Worm (Caenorhabditis elegans) whole organism, mixed stage, embryonic: Measurements from ENCODE around the gene D1079.1.

Source experiments
- M03D4.4 ChIP-seq: sonication (generic microtip); optimal IDR thresholded peaks from 2 replicates; lab custom pipeline; 2017; ENCODE audit warnings: mild to moderate bottlenecking, missing genetic modification characterization, missing compliant biosample characterization
- bed-3 ChIP-seq: fragments of 200-800 bp; sonication (Bioruptor generic); optimal IDR thresholded peaks from 3 replicates; lab custom pipeline; 2018; ENCODE audit warnings: mild to moderate bottlenecking, missing genetic modification characterization, moderate library complexity, missing compliant biosample characterization
- blmp-1 ChIP-seq: fragments of 150-350 bp; optimal IDR thresholded peaks from 2 replicates; lab custom pipeline; 2014; ENCODE audit warnings: missing biosample characterization, missing genetic modification characterization
- ceh-39 ChIP-seq: fragments of 150-350 bp; optimal IDR thresholded peaks from 2 replicates; lab custom pipeline; 2014; ENCODE audit warnings: missing biosample characterization, missing genetic modification characterization
- ceh-43 ChIP-seq: fragments of 200-800 bp; sonication (Bioruptor generic); optimal IDR thresholded peaks from 2 replicates; lab custom pipeline; 2018; ENCODE audit warnings: mild to moderate bottlenecking, missing genetic modification characterization, moderate library complexity, missing compliant biosample characterization
- ceh-83 ChIP-seq: fragments of 200-800 bp; sonication (Bioruptor generic); optimal IDR thresholded peaks from 2 replicates; lab custom pipeline; 2018; ENCODE audit warnings: mild to moderate bottlenecking, missing genetic modification characterization, missing compliant biosample characterization
- ces-1 ChIP-seq: fragments of 150-350 bp; optimal IDR thresholded peaks from 2 replicates; lab custom pipeline; 2014; ENCODE audit warnings: missing biosample characterization, missing genetic modification reagents, missing genetic modification characterization
- cnd-1 ChIP-seq: fragments of 200-800 bp; sonication (Bioruptor generic); optimal IDR thresholded peaks from 2 replicates; lab custom pipeline; 2018; ENCODE audit warnings: mild to moderate bottlenecking, missing genetic modification characterization, missing compliant biosample characterization
- drap-1 ChIP-seq: fragments of 200-800 bp; sonication (Bioruptor generic); optimal IDR thresholded peaks from 3 replicates; lab custom pipeline; 2018; ENCODE audit warnings: mild to moderate bottlenecking, missing genetic modification characterization, missing compliant biosample characterization
- elt-1 ChIP-seq: sonication (generic microtip); optimal IDR thresholded peaks from 2 replicates; lab custom pipeline; 2017; ENCODE audit warnings: missing genetic modification characterization, mild to moderate bottlenecking, missing compliant biosample characterization, antibody characterized with exemption, moderate library complexity, borderline replicate concordance; ENCODE audit not compliant: insufficient read depth
- elt-3 ChIP-seq: fragments of 150-350 bp; optimal IDR thresholded peaks from 2 replicates; lab custom pipeline; 2014; ENCODE audit warnings: missing biosample characterization, missing genetic modification characterization
- flh-1 ChIP-seq: fragments of 200-800 bp; sonication (Bioruptor generic); optimal IDR thresholded peaks from 2 replicates; lab custom pipeline; 2018; ENCODE audit warnings: mild to moderate bottlenecking, missing genetic modification characterization, moderate library complexity, missing compliant biosample characterization
- ham-2 ChIP-seq: fragments of 200-800 bp; sonication (Bioruptor generic); optimal IDR thresholded peaks from 2 replicates; lab custom pipeline; 2018; ENCODE audit warnings: mild to moderate bottlenecking, missing genetic modification characterization, missing compliant biosample characterization
- hlh-1 ChIP-seq: fragments of 150-350 bp; optimal IDR thresholded peaks from 2 replicates; lab custom pipeline; 2014; ENCODE audit warnings: missing biosample characterization, missing genetic modification reagents, missing genetic modification characterization
- lin-13 ChIP-seq: fragments of 150-350 bp; optimal IDR thresholded peaks from 2 replicates; lab custom pipeline; 2014; ENCODE audit warnings: missing biosample characterization, missing genetic modification characterization
- lin-32 ChIP-seq: fragments of 200-800 bp; sonication (Bioruptor generic); optimal IDR thresholded peaks from 2 replicates; lab custom pipeline; 2018; ENCODE audit warnings: mild to moderate bottlenecking, missing genetic modification characterization, missing compliant biosample characterization
- lsy-2 ChIP-seq: fragments of 150-350 bp; optimal IDR thresholded peaks from 2 replicates; lab custom pipeline; 2014; ENCODE audit warnings: missing biosample characterization, missing genetic modification characterization
- mab-5 ChIP-seq: fragments of 150-350 bp; optimal IDR thresholded peaks from 2 replicates; lab custom pipeline; 2014; ENCODE audit warnings: missing biosample characterization, missing genetic modification characterization
- mep-1 ChIP-seq: fragments of 150-350 bp; optimal IDR thresholded peaks from 2 replicates; lab custom pipeline; 2017; ENCODE audit warnings: missing biosample characterization, missing genetic modification reagents, missing genetic modification characterization, inconsistent platforms
- mls-2 ChIP-seq: sonication (generic microtip); optimal IDR thresholded peaks from 2 replicates; lab custom pipeline; 2016; ENCODE audit warnings: mild to moderate bottlenecking, missing genetic modification characterization, moderate library complexity, missing compliant biosample characterization
- nhr-12 ChIP-seq: fragments of 150-350 bp; optimal IDR thresholded peaks from 2 replicates; lab custom pipeline; 2014; ENCODE audit warnings: missing biosample characterization, missing genetic modification characterization
- nhr-2 ChIP-seq: fragments of 150-350 bp; optimal IDR thresholded peaks from 2 replicates; lab custom pipeline; 2014; ENCODE audit warnings: missing biosample characterization, missing genetic modification characterization
- nhr-237 ChIP-seq: fragments of 150-350 bp; optimal IDR thresholded peaks from 2 replicates; lab custom pipeline; 2014; ENCODE audit warnings: missing biosample characterization, missing genetic modification characterization
- nhr-28 ChIP-seq: fragments of 150-350 bp; optimal IDR thresholded peaks from 2 replicates; lab custom pipeline; 2014; ENCODE audit warnings: missing biosample characterization, missing genetic modification characterization
- nhr-76 ChIP-seq: sonication (generic microtip); optimal IDR thresholded peaks from 2 replicates; lab custom pipeline; 2017; ENCODE audit warnings: missing biosample characterization, missing genetic modification characterization
- pha-4 ChIP-seq: fragments of 150-350 bp; optimal IDR thresholded peaks from 2 replicates; lab custom pipeline; 2018; ENCODE audit warnings: missing biosample characterization, missing genetic modification reagents, missing genetic modification characterization
- sem-2 ChIP-seq: fragments of 200-800 bp; sonication (Bioruptor generic); optimal IDR thresholded peaks from 2 replicates; lab custom pipeline; 2018; ENCODE audit warnings: mild to moderate bottlenecking, missing genetic modification characterization, missing compliant biosample characterization
- snpc-4 ChIP-seq: fragments of 150-350 bp; optimal IDR thresholded peaks from 2 replicates; lab custom pipeline; 2014; ENCODE audit warnings: missing biosample characterization, missing genetic modification characterization
- sptf-1 ChIP-seq: sonication (generic microtip); optimal IDR thresholded peaks from 2 replicates; lab custom pipeline; 2017; ENCODE audit warnings: mild to moderate bottlenecking, missing genetic modification characterization, moderate library complexity, missing compliant biosample characterization
- tbx-8 ChIP-seq: fragments of 200-800 bp; sonication (Bioruptor generic); optimal IDR thresholded peaks from 2 replicates; lab custom pipeline; 2018; ENCODE audit warnings: mild to moderate bottlenecking, missing genetic modification characterization, moderate library complexity, missing compliant biosample characterization
- unc-120 ChIP-seq: sonication (generic microtip); optimal IDR thresholded peaks from 2 replicates; lab custom pipeline; 2017; ENCODE audit warnings: missing genetic modification characterization, missing compliant biosample characterization; ENCODE audit not compliant: poor library complexity, severe bottlenecking
- unc-39 ChIP-seq: fragments of 150-350 bp; optimal IDR thresholded peaks from 2 replicates; lab custom pipeline; 2014; ENCODE audit warnings: missing biosample characterization, missing genetic modification characterization
- unc-62 ChIP-seq: fragments of 150-350 bp; optimal IDR thresholded peaks from 2 replicates; lab custom pipeline; 2014; ENCODE audit warnings: missing biosample characterization, missing genetic modification reagents, missing genetic modification characterization
- zip-8 ChIP-seq: fragments of 150-350 bp; optimal IDR thresholded peaks from 2 replicates; lab custom pipeline; 2014; ENCODE audit warnings: missing biosample characterization, missing genetic modification characterization
- ztf-11 ChIP-seq: fragments of 150-350 bp; optimal IDR thresholded peaks from 2 replicates; lab custom pipeline; 2014; ENCODE audit warnings: missing biosample characterization, missing genetic modification characterization

Gene D1079.1

DNA sequence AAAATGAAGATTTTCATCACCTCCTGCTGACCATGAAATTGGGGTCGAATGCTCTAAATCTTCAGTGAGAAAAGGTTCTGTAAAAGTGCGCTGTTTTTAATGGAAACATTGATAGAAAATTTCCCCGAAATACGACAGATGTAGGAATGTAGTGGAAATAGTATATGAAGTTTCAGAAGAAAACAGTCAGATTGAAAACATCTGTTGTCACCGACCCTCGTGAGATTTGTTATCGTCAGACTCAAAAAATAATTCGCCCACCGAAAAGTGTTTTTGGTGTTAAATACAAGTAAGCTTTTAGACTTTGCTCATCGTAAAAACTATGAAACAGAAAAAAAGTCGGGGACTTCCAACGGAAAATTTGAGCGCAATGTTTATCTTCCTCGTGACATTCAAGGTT, 38.1 kb upstream of the D1079.1 start, which contains the start of gene F14H12.8:
Gene F14H12.8 (minus strand): TSS at position 101 of the 400 bp plus-strand sequence.
- TF ChIP-seq ceh-39 (no peak), elt-3 (tag; lab: Kevin White, UChicago) (no peak), nhr-76 (tag; lab: Kevin White, UChicago) (no peak), blmp-1 (tag; lab: Kevin White, UChicago) (no peak), hlh-1 (tag; lab: Kevin White, UChicago) (no peak), nhr-2 (tag; lab: Kevin White, UChicago) (no peak), ceh-43 (no peak), mab-5 (tag; lab: Kevin White, UChicago) (no peak), ceh-83 (GFP tag; lab: Kevin White, UChicago) (no peak), mep-1 (tag; lab: Kevin White, UChicago) (no peak), lin-32 (GFP tag; lab: Kevin White, UChicago) (no peak), unc-120 (tag; lab: Kevin White, UChicago) (no peak), nhr-12 (tag; lab: Kevin White, UChicago) (no peak), lin-13 (tag; lab: Kevin White, UChicago) (no peak), flh-1 (GFP tag; lab: Kevin White, UChicago) (no peak), tbx-8 (GFP tag; lab: Kevin White, UChicago) (no peak), snpc-4 (no peak)

DNA sequence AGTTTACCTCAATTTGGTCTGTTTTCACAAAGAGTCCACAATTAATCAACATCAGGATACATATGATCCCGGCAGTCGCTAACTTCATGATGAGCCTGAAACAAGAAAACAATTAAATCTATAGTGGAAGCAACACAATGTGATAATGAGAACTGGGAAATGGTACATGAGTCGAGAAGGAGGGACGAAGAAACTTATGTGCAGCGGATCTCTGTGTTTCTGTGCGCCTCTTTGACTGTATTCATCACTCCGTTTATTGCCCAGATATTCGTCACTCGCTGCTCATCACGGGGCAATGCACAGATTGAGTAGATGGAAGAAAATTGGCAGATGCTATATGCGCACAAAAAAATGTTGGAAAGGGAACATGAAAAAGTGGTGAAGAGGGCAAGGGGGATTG, 36.7 kb upstream of the D1079.1 start, which contains the start of gene R160.3:
Gene R160.3 (minus strand): TSS at position 101 of the 400 bp plus-strand sequence.
- TF ChIP-seq flh-1 (GFP tag; lab: Kevin White, UChicago): no peak
- TF ChIP-seq nhr-28: no peak
- no peak for TF ChIP-seq sptf-1
- no peak for TF ChIP-seq tbx-8 (GFP tag; lab: Kevin White, UChicago)
- TF ChIP-seq pha-4 (tag; lab: Kevin White, UChicago): no peak
- no peak for TF ChIP-seq mep-1 (tag; lab: Kevin White, UChicago)
- no peak for TF ChIP-seq mab-5 (tag; lab: Kevin White, UChicago)
- TF ChIP-seq ham-2 (GFP tag; lab: Kevin White, UChicago): no peak

DNA sequence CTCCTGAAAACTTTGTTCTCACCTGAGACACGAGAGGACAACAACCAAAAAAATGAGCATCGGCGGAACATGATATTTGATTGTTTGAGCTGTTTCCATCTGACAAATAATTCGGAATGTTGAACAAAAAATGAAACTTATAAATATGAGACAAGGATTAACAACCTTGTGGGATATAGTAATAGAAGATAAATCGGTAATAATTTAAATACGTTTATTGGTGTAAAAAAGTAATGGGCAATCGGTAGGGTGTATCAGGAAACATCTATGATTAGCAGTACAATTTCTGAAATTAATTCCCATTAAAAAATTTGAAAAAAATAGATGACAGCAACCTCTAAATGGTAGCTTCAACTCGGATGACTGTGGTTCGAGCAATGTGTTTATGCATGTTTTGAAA, 35.5 kb upstream of the D1079.1 start, which contains the start of gene R160.10:
Gene R160.10 (minus strand): TSS at position 101 of the 400 bp plus-strand sequence.
- TF ChIP-seq elt-3 (tag; lab: Kevin White, UChicago) (no peak), ceh-39 (no peak), nhr-28 (no peak), M03D4.4 (no peak), unc-39 (tag; lab: Kevin White, UChicago) (no peak), nhr-237 (tag; lab: Kevin White, UChicago) (no peak), pha-4 (tag; lab: Kevin White, UChicago) (no peak), nhr-76 (tag; lab: Kevin White, UChicago) (no peak), nhr-12 (tag; lab: Kevin White, UChicago) (no peak), lin-13 (tag; lab: Kevin White, UChicago) (no peak), tbx-8 (GFP tag; lab: Kevin White, UChicago) (no peak), ceh-43 (no peak), drap-1 (GFP tag; lab: Kevin White, UChicago) (no peak), unc-62 (GFP tag; lab: Kevin White, UChicago) (no peak), lsy-2 (tag; lab: Kevin White, UChicago) (no peak), lin-32 (GFP tag; lab: Kevin White, UChicago) (no peak), zip-8 (no peak), sem-2 (GFP tag; lab: Kevin White, UChicago) (no peak)
- TF ChIP-seq, all 35 proteins: peak for 0

DNA sequence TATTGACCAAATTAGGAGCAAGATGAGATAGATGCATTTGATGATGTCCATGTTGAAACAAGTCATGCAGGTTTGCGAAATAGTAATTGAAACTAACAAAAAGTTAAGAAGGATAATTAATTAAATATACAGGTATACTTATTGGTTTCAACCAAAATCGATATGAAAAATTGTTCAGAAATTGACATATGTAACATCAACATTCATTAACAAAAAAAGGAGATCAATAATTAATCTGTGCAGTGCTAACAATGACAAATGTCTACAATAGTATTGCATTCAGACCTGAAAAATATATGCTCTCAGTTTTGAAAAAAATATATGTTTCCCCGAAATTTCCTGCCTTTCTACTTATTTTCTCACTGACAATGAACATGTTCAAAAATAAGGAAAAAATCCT, 34.2 kb upstream of the D1079.1 start, which contains the start of gene R160.4:
Gene R160.4 (minus strand): TSS at position 101 of the 400 bp plus-strand sequence.
- TF ChIP-seq ces-1 (GFP tag; lab: Kevin White, UChicago): no peak
- no peak for TF ChIP-seq ham-2 (GFP tag; lab: Kevin White, UChicago)
- TF ChIP-seq ztf-11 (tag; lab: Kevin White, UChicago): no peak
- no peak for TF ChIP-seq flh-1 (GFP tag; lab: Kevin White, UChicago)
- TF ChIP-seq mls-2 (tag; lab: Kevin White, UChicago): no peak

DNA sequence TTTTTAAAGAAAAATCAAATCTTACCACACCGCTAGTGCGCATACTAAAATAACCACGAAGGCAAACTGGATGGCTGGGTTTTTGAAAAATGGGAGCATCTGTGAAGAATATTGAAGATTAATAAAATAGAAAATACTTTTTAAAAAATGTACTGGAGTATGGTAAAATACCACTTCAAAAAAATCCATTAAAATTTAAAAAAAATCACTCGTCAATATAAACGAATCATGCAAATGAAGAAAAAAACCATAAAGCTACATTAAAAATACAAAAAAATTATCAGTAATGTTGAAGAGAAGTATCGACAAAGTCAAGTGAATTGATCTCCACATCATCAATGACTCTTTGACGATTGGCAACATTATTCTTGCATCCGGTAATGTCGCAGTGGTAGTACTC, 32.2 kb upstream of the D1079.1 start, which contains the start of gene R160.5:
Gene R160.5 (minus strand): TSS at position 101 of the 400 bp plus-strand sequence.
- TF ChIP-seq elt-1 (tag; lab: Kevin White, UChicago) (no peak), ceh-39 (no peak), unc-39 (tag; lab: Kevin White, UChicago) (no peak), zip-8 (no peak), nhr-28 (no peak), flh-1 (GFP tag; lab: Kevin White, UChicago) (no peak), snpc-4 (no peak), ztf-11 (tag; lab: Kevin White, UChicago) (no peak), cnd-1 (tag; lab: Kevin White, UChicago) (no peak), blmp-1 (tag; lab: Kevin White, UChicago) (no peak), lin-13 (tag; lab: Kevin White, UChicago) (no peak), lsy-2 (tag; lab: Kevin White, UChicago) (no peak), drap-1 (GFP tag; lab: Kevin White, UChicago) (no peak), sem-2 (GFP tag; lab: Kevin White, UChicago) (no peak), M03D4.4 (no peak), nhr-2 (tag; lab: Kevin White, UChicago) (no peak), unc-120 (tag; lab: Kevin White, UChicago) (no peak), mls-2 (tag; lab: Kevin White, UChicago) (no peak), bed-3 (GFP tag; lab: Kevin White, UChicago) (no peak), mab-5 (tag; lab: Kevin White, UChicago) (no peak)
